Fruit fly (Drosophila melanogaster): ENCODE measurements around the gene CG12693.
A peak's percentile ranks its signal among the peaks of the same experiment; 100 is the strongest.
"Not testable (repeated sequence)": the region's sequence is repeated elsewhere in the genome, so short reads cannot be mapped to it uniquely, and the experiment has no call there.

CG12693 gene

DNA sequence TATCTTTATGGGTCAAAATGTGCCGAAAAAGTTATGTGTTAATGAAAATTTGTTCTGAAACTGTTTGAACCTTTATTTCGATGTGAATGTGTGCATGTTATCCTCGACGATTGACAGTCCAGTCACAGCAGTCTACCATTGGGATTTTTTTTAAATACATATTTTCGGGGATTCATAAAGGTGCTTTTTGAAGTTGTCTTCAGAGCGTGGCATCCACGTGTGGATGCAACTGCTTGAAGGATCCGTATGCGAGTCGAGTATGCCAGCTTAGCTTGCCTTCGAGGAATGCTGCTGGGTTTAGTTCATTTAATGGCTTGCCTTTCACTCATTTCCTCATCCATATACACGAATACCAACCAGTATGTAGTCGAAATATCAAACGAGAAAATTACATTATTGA lies at the start of gene CG12693:
TSS of gene CG12693 (minus strand) at position 101 of the 400 bp plus-strand sequence.
- TF ChIP-seq CG17801 (GFP tag; optimal IDR thresholded peaks at IDR 0.05; ENCODE audit: partially characterized antibody), result no peak

DNA sequence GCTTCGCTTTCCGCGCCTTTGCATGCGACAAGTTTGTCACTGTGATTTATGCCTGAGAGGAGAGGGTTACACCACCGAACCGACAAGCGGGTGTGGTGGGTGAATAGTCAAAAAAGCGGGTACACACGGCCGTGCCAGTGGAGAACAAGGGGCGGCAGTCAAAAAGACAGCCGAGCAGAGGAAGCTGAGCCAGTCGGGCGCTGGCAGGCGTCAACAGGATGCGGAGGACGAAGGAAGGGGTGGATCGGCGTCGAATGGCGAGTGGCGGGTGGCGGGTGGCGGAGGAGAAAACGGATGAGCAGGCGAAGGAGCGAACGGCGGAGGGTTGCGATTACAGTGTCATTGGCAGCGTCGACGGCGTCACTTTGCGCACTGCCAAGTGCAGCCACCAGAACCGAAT lies 46.3 kb upstream of the CG12693 start:
- no peak for TF ChIP-seq CG17801 (GFP tag; optimal IDR thresholded peaks at IDR 0.05; ENCODE audit: partially characterized antibody)

dm6 chrX:4366196-4366595 lies 36.9 kb upstream of the CG12693 start, which contains the start of gene CG3626:
Gene CG3626 (plus strand): TSS chrX:4366417.
- TF ChIP-seq CG17801 (GFP tag; optimal IDR thresholded peaks at IDR 0.05; ENCODE audit: partially characterized antibody), result no peak

DNA sequence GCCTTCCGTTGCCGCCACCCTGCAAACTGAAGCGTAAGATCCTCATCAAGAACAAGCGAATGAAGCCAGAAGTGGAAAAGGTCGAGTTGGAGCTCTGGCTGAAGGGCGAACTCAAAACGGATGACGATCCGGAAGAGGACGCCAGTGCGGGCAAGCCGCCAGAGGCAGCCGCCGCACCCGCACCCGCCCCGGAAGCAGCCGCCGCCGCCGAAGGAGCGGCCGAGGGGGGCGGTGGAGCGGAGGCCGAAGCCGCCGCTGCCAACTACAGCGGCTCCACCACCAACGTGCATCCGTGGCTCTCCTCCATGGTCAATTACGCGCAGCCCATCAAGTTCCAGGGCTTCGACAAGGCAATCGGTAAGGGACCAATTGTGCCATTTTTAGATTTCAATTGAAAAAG lies 29.3 kb upstream of the CG12693 start:
- no peak for TF ChIP-seq CG17801 (GFP tag; optimal IDR thresholded peaks at IDR 0.05; ENCODE audit: partially characterized antibody)

dm6 chrX:4329809-4330208 lies 552 bp upstream of the CG12693 start:
- no peak for TF ChIP-seq CG17801 (GFP tag; optimal IDR thresholded peaks at IDR 0.05; ENCODE audit: partially characterized antibody)

DNA sequence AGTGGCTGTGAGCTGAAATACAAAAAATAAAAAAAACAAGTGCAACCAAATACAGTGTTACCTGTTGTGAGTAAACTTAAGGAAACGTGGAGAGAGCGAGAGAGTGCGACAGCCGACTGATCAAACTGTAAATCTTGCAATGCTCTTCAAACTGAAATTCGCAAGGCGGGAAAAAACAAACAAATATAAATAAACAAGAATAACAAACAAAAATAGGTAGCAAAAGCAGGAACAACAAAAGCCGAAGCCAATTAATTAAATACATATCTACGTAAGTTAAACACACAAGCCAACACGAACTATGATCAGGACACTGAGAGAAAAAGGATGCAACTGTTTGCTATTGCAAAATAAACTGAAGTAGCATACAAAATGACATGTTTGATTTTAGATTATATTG lies 3.9 kb downstream of the CG12693 start:
- TF ChIP-seq CG17801 (GFP tag; optimal IDR thresholded peaks at IDR 0.05; ENCODE audit: partially characterized antibody), result no peak

DNA sequence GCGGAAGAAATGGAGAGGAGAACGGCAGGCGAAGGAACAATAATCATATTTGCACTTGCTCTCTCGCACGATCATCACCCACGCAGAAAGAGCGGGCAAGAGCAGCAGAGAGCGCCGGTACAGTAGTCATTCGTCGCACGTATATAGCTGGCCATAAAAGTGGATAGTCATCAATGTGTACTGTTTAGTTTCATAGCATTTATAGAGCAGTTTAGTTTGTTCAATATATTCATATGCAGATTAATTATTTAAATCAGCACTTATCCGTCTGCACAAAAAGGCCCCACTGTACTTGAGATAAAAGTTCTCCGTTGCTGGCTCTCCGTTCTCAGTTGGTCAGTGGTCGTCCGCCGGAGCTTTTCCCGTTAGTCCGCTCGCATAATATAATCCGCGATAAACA lies 4.5 kb downstream of the CG12693 start:
- TF ChIP-seq CG17801 (GFP tag; optimal IDR thresholded peaks at IDR 0.05; ENCODE audit: partially characterized antibody), result peak; percentile 100

dm6 chrX:4323911-4324368 lies 5.3 kb downstream of the CG12693 start:
- peak; percentile 84 for TF ChIP-seq CG17801 (GFP tag; optimal IDR thresholded peaks at IDR 0.05; ENCODE audit: partially characterized antibody)

DNA sequence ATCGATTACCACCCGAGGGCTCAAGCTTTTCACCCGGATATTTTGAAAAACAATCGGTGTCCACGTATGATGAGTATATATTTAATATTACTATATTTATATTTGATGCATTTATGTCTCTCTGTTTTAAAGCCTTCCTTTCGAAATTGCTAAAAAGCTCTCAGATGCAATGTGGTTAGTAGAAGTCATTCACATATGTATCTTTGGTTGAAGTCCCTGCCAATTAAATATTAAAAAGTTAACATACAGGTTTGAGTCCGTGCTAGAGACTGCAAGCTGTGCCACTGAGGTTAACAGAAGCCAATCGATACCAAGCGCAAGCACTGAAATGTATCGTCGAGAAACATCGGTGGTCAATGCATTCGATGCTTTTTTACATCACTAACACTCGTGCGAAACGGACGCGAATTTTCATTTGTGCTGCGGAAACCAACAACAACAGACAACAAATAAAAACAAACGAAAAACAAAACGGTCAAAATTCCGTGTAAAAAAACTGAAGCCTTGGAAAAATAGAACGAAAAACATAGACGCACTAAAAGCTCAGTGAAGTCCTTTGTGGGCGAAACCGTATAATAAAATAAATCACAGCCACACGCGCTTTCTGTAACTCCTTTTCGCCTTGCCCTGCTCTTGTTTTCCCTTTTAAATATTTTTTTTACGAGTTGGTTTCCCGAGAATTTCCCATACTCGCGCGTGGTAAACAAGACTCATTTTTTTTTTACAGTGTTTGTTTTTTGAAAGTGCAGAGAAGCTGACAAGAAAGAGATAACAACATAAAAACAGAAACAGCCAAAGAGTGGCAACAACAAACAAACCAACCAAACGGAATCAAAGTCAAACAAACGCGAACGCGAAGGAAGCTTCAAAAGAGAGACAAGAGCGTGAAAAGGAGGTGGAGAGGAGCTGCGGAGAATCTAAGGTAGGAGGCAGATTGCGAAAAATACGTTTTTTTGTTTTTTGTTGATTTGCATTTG lies 6.7 kb downstream of the CG12693 start, which contains the start of gene norpA:
TSS of gene norpA (plus strand) at position 393 of the 977 bp plus-strand sequence.
- peak; percentile 61 for TF ChIP-seq CG17801 (GFP tag; optimal IDR thresholded peaks at IDR 0.05; ENCODE audit: partially characterized antibody)

DNA sequence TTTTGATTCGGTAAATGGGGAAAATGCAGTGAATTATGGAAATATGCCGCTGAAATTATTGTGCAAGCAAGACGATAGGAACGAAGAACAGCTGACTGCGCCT lies 7.3 kb downstream of the CG12693 start, which contains the start of gene mRpL33:
TSS of gene mRpL33 (minus strand) at position 101 of the 103 bp plus-strand sequence.
- no peak for TF ChIP-seq CG17801 (GFP tag; optimal IDR thresholded peaks at IDR 0.05; ENCODE audit: partially characterized antibody)

dm6 chrX:4319240-4319639 lies 10.0 kb downstream of the CG12693 start, which contains the start of gene NO66:
Gene NO66 (plus strand): TSS chrX:4319438.
- TF ChIP-seq CG17801 (GFP tag; optimal IDR thresholded peaks at IDR 0.05; ENCODE audit: partially characterized antibody), result not testable (repeated sequence)

dm6 chrX:4318701-4319100 lies 10.6 kb downstream of the CG12693 start, which contains the start of gene mei-9:
Gene mei-9 (minus strand): TSS chrX:4318801.
- not testable (repeated sequence) for TF ChIP-seq CG17801 (GFP tag; optimal IDR thresholded peaks at IDR 0.05; ENCODE audit: partially characterized antibody)

DNA sequence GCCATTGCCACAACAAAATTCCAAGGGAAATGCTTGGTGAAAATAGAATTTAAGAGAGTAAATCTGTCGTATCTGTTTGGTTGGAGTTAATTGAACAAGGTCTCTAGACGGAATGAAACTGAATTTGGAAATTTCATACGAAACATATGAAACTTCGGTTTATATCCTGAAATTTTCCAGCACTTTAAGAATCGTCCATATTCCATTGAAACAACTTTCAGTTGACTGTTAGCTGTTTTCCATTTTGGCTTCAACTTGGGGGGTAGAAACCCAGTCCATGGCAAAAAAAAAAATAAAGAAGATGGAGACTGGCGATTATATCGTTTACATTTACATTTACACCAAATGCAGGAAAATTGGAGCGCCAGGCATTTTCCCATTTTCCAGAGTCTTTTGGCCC lies 17.6 kb downstream of the CG12693 start, which contains the start of gene CG15579:
TSS of gene CG15579 (minus strand) at position 101 of the 400 bp plus-strand sequence.
- TF ChIP-seq CG17801 (GFP tag; optimal IDR thresholded peaks at IDR 0.05; ENCODE audit: partially characterized antibody), result no peak

dm6 chrX:4305980-4306379 lies 23.3 kb downstream of the CG12693 start:
- TF ChIP-seq CG17801 (GFP tag; optimal IDR thresholded peaks at IDR 0.05; ENCODE audit: partially characterized antibody), result no peak

dm6 chrX:4302246-4302645 lies 27.0 kb downstream of the CG12693 start, which contains the start of gene CG12692:
Gene CG12692 (minus strand): TSS chrX:4302346.
- no peak for TF ChIP-seq CG17801 (GFP tag; optimal IDR thresholded peaks at IDR 0.05; ENCODE audit: partially characterized antibody)

DNA sequence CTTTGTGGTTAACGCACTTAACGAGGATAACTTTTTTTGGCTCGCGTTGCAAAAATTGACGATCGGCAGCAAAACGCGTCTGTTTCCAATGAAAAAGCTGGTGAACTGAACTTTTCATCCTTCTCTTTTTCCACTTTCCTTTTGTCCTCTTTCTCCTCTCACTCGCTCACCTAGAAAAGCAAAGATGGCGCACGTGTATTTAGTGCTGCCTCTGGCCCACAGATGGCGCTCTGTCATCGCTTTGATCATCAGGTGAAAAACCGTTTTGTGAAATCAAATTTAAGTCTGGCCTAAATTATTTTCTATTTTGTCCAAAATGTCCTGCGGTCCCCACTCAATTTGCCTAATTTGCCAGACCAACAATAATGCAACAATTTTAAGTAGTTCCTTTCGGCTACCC lies 35.8 kb downstream of the CG12693 start:
- TF ChIP-seq CG17801 (GFP tag; optimal IDR thresholded peaks at IDR 0.05; ENCODE audit: partially characterized antibody), result no peak
